Worm (Caenorhabditis elegans): ENCODE results near the gene Y14H12B.2.
A peak's percentile ranks its signal among the peaks of the same experiment; 100 is the strongest.

Y14H12B.2 gene

ce11 chrII:3948507-3948906 lies 15.0 kb upstream of the Y14H12B.2 start:
- TF ChIP-seq bed-2 (GFP tag; IDR thresholded peaks at IDR 0.05), result no peak
- no peak for TF ChIP-seq hmg-20 (GFP tag; IDR thresholded peaks at IDR 0.05)
- TF ChIP-seq dpl-1 (GFP tag; optimal IDR thresholded peaks at IDR 0.05), result no peak
- no peak for TF ChIP-seq unc-62 (GFP tag; optimal IDR thresholded peaks at IDR 0.05)
- no peak for TF ChIP-seq lsl-1 (GFP tag; optimal IDR thresholded peaks at IDR 0.05)
- TF ChIP-seq Y53G8AR.9 (GFP tag; conservative IDR thresholded peaks at IDR 0.05), result no peak
- TF ChIP-seq T26A5.8 (tag; optimal IDR thresholded peaks at IDR 0.05), result no peak
- no peak for TF ChIP-seq Y95B8A.8 (GFP tag; IDR thresholded peaks at IDR 0.05)
- TF ChIP-seq aptf-2 (GFP tag; conservative IDR thresholded peaks at IDR 0.05), result no peak

- no peak for TF ChIP-seq ztf-18 (tag; optimal IDR thresholded peaks at IDR 0.05)
- no peak for TF ChIP-seq tbx-9 (tag; optimal IDR thresholded peaks at IDR 0.05; ENCODE audit: borderline replicate concordance)
- TF ChIP-seq ama-1 (optimal IDR thresholded peaks at IDR 0.05), result no peak
- no peak for TF ChIP-seq ama-1 (GFP tag; optimal IDR thresholded peaks at IDR 0.05)
- no peak for TF ChIP-seq rpc-1 (optimal IDR thresholded peaks at IDR 0.05)
- TF ChIP-seq rpc-1 (tag; optimal IDR thresholded peaks at IDR 0.05), result no peak
- TF ChIP-seq pbrm-1 (GFP tag; IDR thresholded peaks at IDR 0.05), result no peak
- no peak for TF ChIP-seq nhr-90 (tag; optimal IDR thresholded peaks at IDR 0.05)
- no peak for TF ChIP-seq ztf-25 (GFP tag; IDR thresholded peaks at IDR 0.05)
- no peak for TF ChIP-seq dpl-1 (GFP tag; optimal IDR thresholded peaks at IDR 0.05)
- TF ChIP-seq egl-44 (GFP tag; IDR thresholded peaks at IDR 0.05), result no peak
- no peak for TF ChIP-seq hsf-1 (GFP tag; IDR thresholded peaks at IDR 0.05)
- TF ChIP-seq nfya-2 (GFP tag; IDR thresholded peaks at IDR 0.05), result no peak
- TF ChIP-seq attf-6 (GFP tag; IDR thresholded peaks at IDR 0.05), result no peak
- TF ChIP-seq hlh-12 (tag; optimal IDR thresholded peaks at IDR 0.05), result no peak
- no peak for TF ChIP-seq rcor-1 (GFP tag; IDR thresholded peaks at IDR 0.05)
Observed at ce11 chrII:3947404-3947803, 13.9 kb upstream of the Y14H12B.2 start.

ce11 chrII:3935990-3936389 lies 2.5 kb upstream of the Y14H12B.2 start:
- TF ChIP-seq ceh-91 (GFP tag; IDR thresholded peaks at IDR 0.05), result peak; percentile 67; the same call in 1 of the 2 replicates
- peak; percentile 26 for TF ChIP-seq him-1 (tag; optimal IDR thresholded peaks at IDR 0.05)
- peak; percentile 33 for TF ChIP-seq hrde-1 (tag; optimal IDR thresholded peaks at IDR 0.05; ENCODE audit: borderline replicate concordance)
- no peak for TF ChIP-seq ZK185.1 (tag; optimal IDR thresholded peaks at IDR 0.05; ENCODE audit: poor library complexity, severe bottlenecking)
- TF ChIP-seq F33H1.4 (GFP tag; IDR thresholded peaks at IDR 0.05), result peak; percentile 62
- TF ChIP-seq madf-8 (GFP tag; conservative IDR thresholded peaks at IDR 0.05), result peak; percentile 82
- peak; percentile 62 for TF ChIP-seq xnd-1 (tag; optimal IDR thresholded peaks at IDR 0.05)
- TF ChIP-seq nfyb-1 (GFP tag; IDR thresholded peaks at IDR 0.05), result no peak
- no peak for TF ChIP-seq C17E4.6 (GFP tag; IDR thresholded peaks at IDR 0.05)
- TF ChIP-seq hsf-1 (GFP tag; IDR thresholded peaks at IDR 0.05), result peak; percentile 69; the same call in 1 of the 2 replicates
- peak; percentile 33 for TF ChIP-seq dpl-1 (GFP tag; optimal IDR thresholded peaks at IDR 0.05)
- TF ChIP-seq efl-1 (GFP tag; optimal IDR thresholded peaks at IDR 0.05), result peak; percentile 82
- peak; percentile 31 for TF ChIP-seq snpc-3.4 (tag; optimal IDR thresholded peaks at IDR 0.05)
- peak; percentile 46 for TF ChIP-seq lsl-1 (GFP tag; optimal IDR thresholded peaks at IDR 0.05)
- peak; percentile 49 for TF ChIP-seq D2030.7 (GFP tag; IDR thresholded peaks at IDR 0.05)
- TF ChIP-seq B0035.1 (tag; optimal IDR thresholded peaks at IDR 0.05), result no peak
- TF ChIP-seq madf-6 (GFP tag; IDR thresholded peaks at IDR 0.05), result peak; percentile 77

Data from whole organism, young adult.